Fruit fly (Drosophila melanogaster): Measurements from ENCODE around the gene Pdp.

The Pdp gene

dm6 chrX:7696711-7697654 is 37.5 kb downstream of the Pdp start (continued):
- peak; percentile 64 for TF ChIP-seq disco-r (GFP tag; optimal IDR thresholded peaks at IDR 0.05)
- TF ChIP-seq ind (GFP tag; optimal IDR thresholded peaks at IDR 0.05), result peak; percentile 94
- TF ChIP-seq CG15514 (GFP tag; optimal IDR thresholded peaks at IDR 0.05), result peak; percentile 90
- TF ChIP-seq CG15696 (tag; optimal IDR thresholded peaks at IDR 0.05), result peak; percentile 64
- TF ChIP-seq trh (GFP tag; optimal IDR thresholded peaks at IDR 0.05), result no peak
- peak; percentile 91 for TF ChIP-seq CG12071 (GFP tag; optimal IDR thresholded peaks at IDR 0.05)
- peak; percentile 76 to 81 for TF ChIP-seq chif (GFP tag; optimal IDR thresholded peaks at IDR 0.05)
- peak; percentile 88 for TF ChIP-seq gsb (GFP tag; IDR thresholded peaks at IDR 0.05)
- peak; percentile 98 for TF ChIP-seq Med (GFP tag)
- TF ChIP-seq CG4707 (GFP tag; optimal IDR thresholded peaks at IDR 0.05), result no peak
- peak; percentile 68 for TF ChIP-seq Nf-YA (GFP tag; IDR thresholded peaks at IDR 0.05)
- TF ChIP-seq CG11504 (tag; optimal IDR thresholded peaks at IDR 0.05), result peak; percentile 90
- peak; percentile 88 for TF ChIP-seq Sox100B (GFP tag; optimal IDR thresholded peaks at IDR 0.05)
- peak; percentile 16; the same call in 1 of the 2 replicates for TF ChIP-seq CG13287 (GFP tag; IDR thresholded peaks at IDR 0.05; ENCODE audit: partially characterized antibody)
- TF ChIP-seq H2.0 (GFP tag; IDR thresholded peaks at IDR 0.05), result peak; percentile 85
- peak; percentile 91 for TF ChIP-seq mirr (GFP tag; optimal IDR thresholded peaks at IDR 0.05)
- peak; percentile 99 for TF ChIP-seq grau (tag; optimal IDR thresholded peaks at IDR 0.05)
- peak; percentile 85 for TF ChIP-seq CG31224 (GFP tag; IDR thresholded peaks at IDR 0.05)
- peak; percentile 96 for TF ChIP-seq Hand (GFP tag; optimal IDR thresholded peaks at IDR 0.05)
- TF ChIP-seq CG6272 (GFP tag; IDR thresholded peaks at IDR 0.05), result peak; percentile 74
- peak; percentile 77 for TF ChIP-seq Mad (GFP tag; optimal IDR thresholded peaks at IDR 0.05)
- TF ChIP-seq Eip74EF (GFP tag; optimal IDR thresholded peaks at IDR 0.05), result peak in 1 of 2 experiments; percentile 69
- TF ChIP-seq CG14710 (tag; optimal IDR thresholded peaks at IDR 0.05), result peak; percentile 27
- TF ChIP-seq chn (GFP tag; optimal IDR thresholded peaks at IDR 0.05), result peak; percentile 66
- TF ChIP-seq zen (tag; optimal IDR thresholded peaks at IDR 0.05), result peak; percentile 57
- peak; percentile 87 for TF ChIP-seq ranshi (GFP tag; IDR thresholded peaks at IDR 0.05)
- TF ChIP-seq sens (GFP tag), result peak; percentile 94
- peak; percentile 40; the same call in 1 of the 3 replicates for TF ChIP-seq z (GFP tag; IDR thresholded peaks at IDR 0.05)
- TF ChIP-seq CG1647 (GFP tag; optimal IDR thresholded peaks at IDR 0.05), result peak; percentile 78
- peak; percentile 9 for TF ChIP-seq grn (GFP tag; optimal IDR thresholded peaks at IDR 0.05)
- TF ChIP-seq Stat92E (GFP tag; optimal IDR thresholded peaks at IDR 0.05), result peak in 1 of 3 experiments; percentile 3
- peak; percentile 92 for TF ChIP-seq CG10209 (GFP tag; optimal IDR thresholded peaks at IDR 0.05)
- TF ChIP-seq CG31441 (GFP tag; IDR thresholded peaks at IDR 0.05), result peak; percentile 85
- TF ChIP-seq CG8281 (tag; optimal IDR thresholded peaks at IDR 0.05), result peak; percentile 72
- peak; percentile 90 to 91 for TF ChIP-seq dpn (GFP tag; optimal IDR thresholded peaks at IDR 0.05)
- TF ChIP-seq D (optimal IDR thresholded peaks at IDR 0.05), result no peak
- TF ChIP-seq D (GFP tag; optimal IDR thresholded peaks at IDR 0.05), result peak; percentile 66
- peak; percentile 53 for TF ChIP-seq CG12236 (GFP tag; optimal IDR thresholded peaks at IDR 0.05)
- peak; percentile 59 for TF ChIP-seq CG6654 (GFP tag; optimal IDR thresholded peaks at IDR 0.05)
- peak; percentile 38 for TF ChIP-seq ash1 (GFP tag; optimal IDR thresholded peaks at IDR 0.05)
- TF ChIP-seq gsb-n (tag; optimal IDR thresholded peaks at IDR 0.05), result peak; percentile 37
- TF ChIP-seq al (GFP tag; IDR thresholded peaks at IDR 0.05), result peak; percentile 91
- TF ChIP-seq CG2889 (GFP tag; IDR thresholded peaks at IDR 0.05), result peak; percentile 90
- peak; percentile 70 for TF ChIP-seq cg (GFP tag; optimal IDR thresholded peaks at IDR 0.05)
- no peak for TF ChIP-seq hkb (optimal IDR thresholded peaks at IDR 0.05)
- TF ChIP-seq hkb (GFP tag; IDR thresholded peaks at IDR 0.05), result peak; percentile 89
- TF ChIP-seq otp (GFP tag; IDR thresholded peaks at IDR 0.05), result peak; percentile 78
- peak; percentile 92 for TF ChIP-seq CG18619 (GFP tag; optimal IDR thresholded peaks at IDR 0.05)
